Worm (Caenorhabditis elegans): ENCODE results near the gene gst-6.

Gene gst-6

DNA sequence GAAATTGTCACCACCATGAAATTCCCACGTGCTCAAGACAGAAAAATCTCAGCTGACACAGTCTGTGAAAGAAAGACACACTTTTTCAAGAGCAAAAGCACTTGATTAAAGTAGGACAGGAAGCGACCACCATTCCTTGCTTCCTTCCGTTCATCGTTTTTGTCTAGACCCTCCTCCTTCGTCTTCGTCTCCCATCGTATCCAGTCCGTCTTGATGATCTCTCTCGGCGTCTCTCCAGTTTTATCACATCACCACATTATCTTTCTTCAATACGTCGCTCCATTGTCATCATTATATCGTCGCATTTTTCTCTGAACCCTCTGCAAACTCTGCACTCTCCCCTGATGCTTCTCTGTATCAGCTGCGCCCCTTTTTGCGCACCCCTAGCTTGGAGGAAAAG, 28.5 kb downstream of the gst-6 start:
- TF ChIP-seq C16A3.4 (tag; optimal IDR thresholded peaks at IDR 0.05) (no peak), lsy-2 (tag; optimal IDR thresholded peaks at IDR 0.05) (peak in 1 of 2 experiments; percentile 5), nhr-85 (tag) (no peak), unc-98 (GFP tag; IDR thresholded peaks at IDR 0.05) (no peak), Y116A8C.19 (tag; optimal IDR thresholded peaks at IDR 0.05; ENCODE audit: borderline replicate concordance) (no peak), sptf-1 (tag; optimal IDR thresholded peaks at IDR 0.05) (no peak), nhr-77 (tag; optimal IDR thresholded peaks at IDR 0.05) (no peak), unc-62 (GFP tag; optimal IDR thresholded peaks at IDR 0.05) (no peak), hlh-4 (tag; optimal IDR thresholded peaks at IDR 0.05) (no peak), ces-1 (GFP tag; optimal IDR thresholded peaks at IDR 0.05) (no peak), sup-37 (GFP tag; optimal IDR thresholded peaks at IDR 0.05) (no peak), ceh-82 (tag; optimal IDR thresholded peaks at IDR 0.05) (no peak), ceh-88 (GFP tag; IDR thresholded peaks at IDR 0.05) (no peak), nhr-11 (tag; optimal IDR thresholded peaks at IDR 0.05) (no peak), xbp-1 (tag; optimal IDR thresholded peaks at IDR 0.05) (no peak), F16B12.6 (tag; optimal IDR thresholded peaks at IDR 0.05) (no peak), unc-130 (tag; optimal IDR thresholded peaks at IDR 0.05) (peak; percentile 12), ets-5 (GFP tag; IDR thresholded peaks at IDR 0.05) (no peak), C04F5.9 (tag; optimal IDR thresholded peaks at IDR 0.05) (no peak), mep-1 (tag; optimal IDR thresholded peaks at IDR 0.05) (peak; percentile 19), efl-3 (GFP tag; optimal IDR thresholded peaks at IDR 0.05) (no peak), hpl-2 (GFP tag; optimal IDR thresholded peaks at IDR 0.05) (no peak), irx-1 (tag; optimal IDR thresholded peaks at IDR 0.05) (no peak), nhr-90 (tag; optimal IDR thresholded peaks at IDR 0.05; ENCODE audit: poor library complexity) (no peak), nhr-47 (tag; optimal IDR thresholded peaks at IDR 0.05) (peak; percentile 28), grh-1 (GFP tag; IDR thresholded peaks at IDR 0.05) (no peak), lin-35 (GFP tag; optimal IDR thresholded peaks at IDR 0.05) (no peak), lin-15B (tag; optimal IDR thresholded peaks at IDR 0.05) (no peak), lin-14 (GFP tag; optimal IDR thresholded peaks at IDR 0.05) (peak; percentile 77), nhr-71 (tag; optimal IDR thresholded peaks at IDR 0.05) (peak; percentile 45), nhr-28 (tag; optimal IDR thresholded peaks at IDR 0.05) (no peak), ceh-8 (GFP tag; optimal IDR thresholded peaks at IDR 0.05) (no peak), sox-4 (tag; optimal IDR thresholded peaks at IDR 0.05) (no peak), C34B4.2 (tag; optimal IDR thresholded peaks at IDR 0.05) (no peak), ztf-4 (tag; optimal IDR thresholded peaks at IDR 0.05) (no peak), isw-1 (GFP tag; IDR thresholded peaks at IDR 0.05) (no peak), egl-13 (tag; optimal IDR thresholded peaks at IDR 0.05) (no peak), mef-2 (tag; optimal IDR thresholded peaks at IDR 0.05) (no peak), ceh-63 (GFP tag; optimal IDR thresholded peaks at IDR 0.05) (no peak), dsc-1 (tag; optimal IDR thresholded peaks at IDR 0.05) (no peak), lir-3 (tag; optimal IDR thresholded peaks at IDR 0.05; ENCODE audit: poor library complexity) (no peak), egl-27 (tag; optimal IDR thresholded peaks at IDR 0.05) (no peak), tlp-1 (tag; optimal IDR thresholded peaks at IDR 0.05) (no peak), ztf-11 (tag; optimal IDR thresholded peaks at IDR 0.05) (no peak), zip-4 (GFP tag; optimal IDR thresholded peaks at IDR 0.05) (no peak), blmp-1 (tag; optimal IDR thresholded peaks at IDR 0.05) (peak; percentile 9), fkh-10 (GFP tag; optimal IDR thresholded peaks at IDR 0.05) (no peak), nhr-19 (GFP tag; conservative IDR thresholded peaks at IDR 0.05) (no peak), pag-3 (tag; optimal IDR thresholded peaks at IDR 0.05; ENCODE audit: borderline replicate concordance, insufficient read depth) (no peak), aha-1 (tag; optimal IDR thresholded peaks at IDR 0.05) (no peak), nhr-12 (tag; optimal IDR thresholded peaks at IDR 0.05) (no peak), fkh-4 (tag; optimal IDR thresholded peaks at IDR 0.05; ENCODE audit: borderline replicate concordance) (no peak), fkh-8 (tag; optimal IDR thresholded peaks at IDR 0.05) (peak; percentile 54), swsn-7 (tag; optimal IDR thresholded peaks at IDR 0.05) (no peak)
